Fruit fly (Drosophila melanogaster) ovary, adult (tissue): Measurements from ENCODE around the gene CG11000.

Experiments used
- CG17801 ChIP-seq: fragments of 200-800 bp; optimal IDR thresholded peaks from 2 replicates; lab custom pipeline; 2019; ENCODE audit warnings: missing biosample characterization, mild to moderate bottlenecking, missing genetic modification characterization, moderate library complexity; ENCODE audit not compliant: partially characterized antibody

CG11000 gene

dm6 chr3R:5801703-5802436, at the start of gene CG11000:
TSS of gene CG11000 (plus strand) at chr3R:5802328.
- no peak for TF ChIP-seq CG17801 (GFP tag; lab: Kevin White, UChicago)

dm6 chr3R:5754594-5754993, 47.5 kb upstream of the CG11000 start, which contains the start of gene Dcps:
TSS of gene Dcps (minus strand) at chr3R:5754774.
- no peak for TF ChIP-seq CG17801 (GFP tag; lab: Kevin White, UChicago)

dm6 chr3R:5758624-5759209, 43.4 kb upstream of the CG11000 start, which contains the start of gene Sec8:
TSS of gene Sec8 (minus strand) at chr3R:5758997.
- TF ChIP-seq CG17801 (GFP tag; lab: Kevin White, UChicago): peak; percentile 31

dm6 chr3R:5760980-5761379, 41.1 kb upstream of the CG11000 start:
- no peak for TF ChIP-seq CG17801 (GFP tag; lab: Kevin White, UChicago)

dm6 chr3R:5771614-5772202, 30.4 kb upstream of the CG11000 start:
- no peak for TF ChIP-seq CG17801 (GFP tag; lab: Kevin White, UChicago)

dm6 chr3R:5772433-5772832, 29.7 kb upstream of the CG11000 start:
- TF ChIP-seq CG17801 (GFP tag; lab: Kevin White, UChicago): no peak

- TF ChIP-seq CG17801 (GFP tag; lab: Kevin White, UChicago): peak; percentile 50
Observed at dm6 chr3R:5778731-5779593, 23.2 kb upstream of the CG11000 start, which contains the start of gene jagn. TSS of gene jagn (plus strand) at chr3R:5779315.

- TF ChIP-seq CG17801 (GFP tag; lab: Kevin White, UChicago): no peak
Observed at dm6 chr3R:5780976-5781375, 21.2 kb upstream of the CG11000 start, which contains the start of gene CG2082. TSS of gene CG2082 (minus strand) at chr3R:5781076.

- no peak for TF ChIP-seq CG17801 (GFP tag; lab: Kevin White, UChicago)
Observed at dm6 chr3R:5781462-5781861, 20.7 kb upstream of the CG11000 start, which contains the start of gene kat-60L1. TSS of gene kat-60L1 (plus strand) at chr3R:5781762.

dm6 chr3R:5789025-5789953, 12.8 kb upstream of the CG11000 start, which contains the start of the genes Hat1 and Rpn5:
TSS of gene Hat1 (minus strand) at chr3R:5789384.
TSS of gene Rpn5 (plus strand) at chr3R:5789493.
- peak; percentile 78 for TF ChIP-seq CG17801 (GFP tag; lab: Kevin White, UChicago)

dm6 chr3R:5791497-5791896, 10.6 kb upstream of the CG11000 start, which contains the start of gene Hpf1:
TSS of gene Hpf1 (plus strand) at chr3R:5791879.
- TF ChIP-seq CG17801 (GFP tag; lab: Kevin White, UChicago): peak; percentile 99

dm6 chr3R:5794267-5795089, 7.7 kb upstream of the CG11000 start, which contains the start of the genes PSMG1 and CG10979:
TSS of gene PSMG1 (minus strand) at chr3R:5794317.
TSS of gene CG10979 (plus strand) at chr3R:5794705.
- TF ChIP-seq CG17801 (GFP tag; lab: Kevin White, UChicago): no peak
